Fruit fly (Drosophila melanogaster) whole organism, embryonic: ENCODE measurements around the gene Oatp33Eb.

ENCODE experiments used
- ATbp ChIP-seq: fragments of 200-800 bp; sonication (Bioruptor generic); optimal IDR thresholded peaks from 2 replicates; lab custom pipeline; 2017; ENCODE audit warnings: missing biosample characterization, mild to moderate bottlenecking, missing genetic modification characterization, missing genetic modification reagents
- Aef1 ChIP-seq: fragments of 200-800 bp; sonication (Bioruptor generic); IDR thresholded peaks from 3 replicates; pipeline ENCODE4 v1.3.6; 2022; ENCODE audit warnings: missing biosample characterization, missing genetic modification characterization
- Atf6 ChIP-seq: fragments of 200-800 bp; sonication (Bioruptor generic); IDR thresholded peaks from 2 replicates; pipeline ENCODE4 v1.3.6; 2022; ENCODE audit warnings: missing biosample characterization, missing genetic modification characterization
- CG14014 ChIP-seq: fragments of 200-800 bp; sonication (Bioruptor generic); IDR thresholded peaks from 2 replicates; pipeline ENCODE4 v1.3.6; 2022; ENCODE audit warnings: missing biosample characterization, missing genetic modification characterization
- CG2678 ChIP-seq: fragments of 200-800 bp; sonication (Bioruptor generic); optimal IDR thresholded peaks from 3 replicates; lab custom pipeline; 2019; ENCODE audit warnings: missing biosample characterization, mild to moderate bottlenecking, missing genetic modification characterization, moderate library complexity
- CG2875 ChIP-seq: fragments of 200-800 bp; sonication (Bioruptor generic); optimal IDR thresholded peaks from 2 replicates; lab custom pipeline; 2017; ENCODE audit warnings: missing biosample characterization, mild to moderate bottlenecking, missing genetic modification characterization, missing genetic modification reagents
- CG31365 ChIP-seq: fragments of 200-800 bp; sonication (Bioruptor generic); optimal IDR thresholded peaks from 2 replicates; lab custom pipeline; 2018; ENCODE audit warnings: missing biosample characterization, mild to moderate bottlenecking, missing genetic modification characterization
- CG32767 ChIP-seq: fragments of 200-800 bp; sonication (Bioruptor generic); IDR thresholded peaks from 2 replicates; pipeline ENCODE4 v1.3.6; 2022; ENCODE audit warnings: missing biosample characterization, missing genetic modification characterization
- CG3281 ChIP-seq: fragments of 200-800 bp; sonication (Bioruptor generic); optimal IDR thresholded peaks from 3 replicates; lab custom pipeline; 2017; ENCODE audit warnings: missing biosample characterization, mild to moderate bottlenecking, missing genetic modification characterization
- CG33213 ChIP-seq: fragments of 200-800 bp; sonication (Bioruptor generic); optimal IDR thresholded peaks from 3 replicates; lab custom pipeline; 2016; ENCODE audit warnings: missing biosample characterization, missing genetic modification characterization
- CG4360 ChIP-seq: fragments of 200-800 bp; sonication (Bioruptor generic); IDR thresholded peaks from 2 replicates; pipeline ENCODE4 v1.3.6; 2022; ENCODE audit warnings: missing biosample characterization, missing genetic modification characterization
- CG7987 ChIP-seq: fragments of 200-800 bp; sonication (Bioruptor generic); optimal IDR thresholded peaks from 2 replicates; lab custom pipeline; 2018; ENCODE audit warnings: missing biosample characterization, mild to moderate bottlenecking, missing genetic modification characterization, moderate library complexity
- CG8388 ChIP-seq: fragments of 200-800 bp; sonication (Bioruptor generic); optimal IDR thresholded peaks from 2 replicates; lab custom pipeline; 2019; ENCODE audit warnings: missing biosample characterization, mild to moderate bottlenecking, missing genetic modification characterization, moderate library complexity
- CG9932 ChIP-seq: fragments of 200-800 bp; sonication (Bioruptor generic); IDR thresholded peaks from 2 replicates; pipeline ENCODE4 v1.3.6; 2022; ENCODE audit warnings: missing biosample characterization, missing genetic modification characterization
- Dll ChIP-seq: fragments of 200-800 bp; sonication (Bioruptor generic); IDR thresholded peaks from 4 replicates; pipeline ENCODE4 v1.3.6; 2022; ENCODE audit warnings: missing biosample characterization, missing genetic modification characterization; ENCODE audit not compliant: partially characterized antibody
- Drgx ChIP-seq: fragments of 200-800 bp; sonication (Bioruptor generic); IDR thresholded peaks from 2 replicates; pipeline ENCODE4 v1.3.6; 2022; ENCODE audit warnings: missing biosample characterization, missing genetic modification characterization
- E2f2 ChIP-seq: fragments of 200-800 bp; sonication (Bioruptor generic); IDR thresholded peaks from 2 replicates; pipeline ENCODE4 v1.3.6; 2022; ENCODE audit warnings: missing biosample characterization, missing genetic modification characterization
- Eip74EF ChIP-seq, 2 experiments: fragments of 200-800 bp in 1 of 2; fragments of >200 bp in 1 of 2; sonication (Bioruptor generic) in 1 of 2; optimal IDR thresholded peaks; 2 replicates each; lab custom pipeline; 2017 to 2019; ENCODE audit warnings: missing biosample characterization in 2 of 2, missing genetic modification characterization in 2 of 2, mild to moderate bottlenecking in 1 of 2, moderate library complexity in 1 of 2
- Fer1 ChIP-seq: fragments of 200-800 bp; sonication (Bioruptor generic); optimal IDR thresholded peaks from 2 replicates; lab custom pipeline; 2017; ENCODE audit warnings: missing biosample characterization, mild to moderate bottlenecking, missing genetic modification characterization
- Fer3 ChIP-seq: fragments of 200-800 bp; sonication (Bioruptor generic); optimal IDR thresholded peaks from 2 replicates; lab custom pipeline; 2018; ENCODE audit warnings: missing biosample characterization, mild to moderate bottlenecking, missing genetic modification characterization, moderate library complexity
- Hsf ChIP-seq: fragments of 200-800 bp; sonication (Bioruptor generic); optimal IDR thresholded peaks from 3 replicates; lab custom pipeline; 2016; ENCODE audit warnings: missing biosample characterization, missing genetic modification characterization
- MTF-1 ChIP-seq: fragments of 200-800 bp; sonication (Bioruptor generic); optimal IDR thresholded peaks from 2 replicates; lab custom pipeline; 2018; ENCODE audit warnings: missing biosample characterization, mild to moderate bottlenecking, missing genetic modification characterization, borderline replicate concordance
- Med ChIP-seq: fragments of 200-800 bp; sonication (Bioruptor generic); peaks from one replicate; lab custom pipeline; 2016; ENCODE audit warnings: missing biosample characterization, missing genetic modification characterization, mild to moderate bottlenecking, inconsistent platforms, moderate library complexity
- NC2α ChIP-seq: fragments of 200-800 bp; sonication (Bioruptor generic); optimal IDR thresholded peaks from 2 replicates; lab custom pipeline; 2016; ENCODE audit warnings: missing biosample characterization, missing genetic modification characterization
- Trl ChIP-seq, 3 experiments: fragments of >200 bp in 2 of 3; fragments of 200-800 bp in 1 of 3; sonication (Bioruptor generic) in 1 of 3; optimal IDR thresholded peaks; 2 replicates in 1 of 3; 3 replicates in 2 of 3; lab custom pipeline; 2016 to 2017; ENCODE audit warnings: missing biosample characterization in 1 of 3, missing genetic modification characterization in 1 of 3
- Xbp1 ChIP-seq: fragments of 200-800 bp; sonication (Bioruptor generic); optimal IDR thresholded peaks from 3 replicates; lab custom pipeline; 2016; ENCODE audit warnings: missing biosample characterization, mild to moderate bottlenecking, missing genetic modification characterization
- ap ChIP-seq: fragments of 200-800 bp; sonication (Bioruptor generic); IDR thresholded peaks from 2 replicates; pipeline ENCODE4 v1.3.6; 2022; ENCODE audit warnings: missing biosample characterization, missing genetic modification characterization
- ara ChIP-seq: fragments of 200-800 bp; sonication (Bioruptor generic); IDR thresholded peaks from 2 replicates; pipeline ENCODE4 v1.3.6; 2022; ENCODE audit warnings: missing biosample characterization, missing genetic modification characterization
- chinmo ChIP-seq: fragments of 200-800 bp; sonication (Bioruptor generic); IDR thresholded peaks from 4 replicates; pipeline ENCODE4 v1.3.6; 2022; ENCODE audit warnings: missing biosample characterization, missing genetic modification characterization; ENCODE audit not compliant: partially characterized antibody
- chm ChIP-seq: fragments of 200-800 bp; sonication (Bioruptor generic); IDR thresholded peaks from 2 replicates; pipeline ENCODE4 v1.3.6; 2022; ENCODE audit warnings: missing biosample characterization, missing genetic modification characterization
- dm ChIP-seq: fragments of 200-800 bp; sonication (Bioruptor generic); optimal IDR thresholded peaks from 3 replicates; lab custom pipeline; 2016; ENCODE audit warnings: missing biosample characterization, missing genetic modification characterization
- ewg ChIP-seq: fragments of 200-800 bp; sonication (Bioruptor generic); optimal IDR thresholded peaks from 3 replicates; lab custom pipeline; 2017; ENCODE audit warnings: mild to moderate bottlenecking, missing biosample characterization, missing genetic modification reagents, missing genetic modification characterization
- fu2 ChIP-seq: fragments of 200-800 bp; sonication (Bioruptor generic); optimal IDR thresholded peaks from 2 replicates; lab custom pipeline; 2016; ENCODE audit warnings: missing biosample characterization, missing genetic modification characterization
- grn ChIP-seq: fragments of 200-800 bp; sonication (Bioruptor generic); optimal IDR thresholded peaks from 3 replicates; lab custom pipeline; 2017; ENCODE audit warnings: missing biosample characterization, missing genetic modification characterization
- kay ChIP-seq: fragments of 200-800 bp; sonication (Bioruptor generic); optimal IDR thresholded peaks from 2 replicates; lab custom pipeline; 2016; ENCODE audit warnings: missing biosample characterization, missing genetic modification characterization
- lab ChIP-seq: fragments of 200-800 bp; sonication (Bioruptor generic); optimal IDR thresholded peaks from 3 replicates; lab custom pipeline; 2017; ENCODE audit warnings: missing biosample characterization, missing genetic modification characterization, mild to moderate bottlenecking, moderate library complexity, missing genetic modification reagents
- lilli ChIP-seq: fragments of 200-800 bp; sonication (Bioruptor generic); optimal IDR thresholded peaks from 3 replicates; lab custom pipeline; 2016; ENCODE audit warnings: missing biosample characterization, missing genetic modification characterization
- mirr ChIP-seq: fragments of 200-800 bp; sonication (Bioruptor generic); optimal IDR thresholded peaks from 3 replicates; lab custom pipeline; 2018; ENCODE audit warnings: missing biosample characterization, mild to moderate bottlenecking, missing genetic modification characterization
- nom ChIP-seq: fragments of 200-800 bp; sonication (Bioruptor generic); optimal IDR thresholded peaks from 2 replicates; lab custom pipeline; 2017; ENCODE audit warnings: missing biosample characterization, missing genetic modification characterization, mild to moderate bottlenecking, moderate library complexity, missing genetic modification reagents
- sd ChIP-seq: fragments of 200-800 bp; sonication (Bioruptor generic); optimal IDR thresholded peaks from 3 replicates; lab custom pipeline; 2018; ENCODE audit warnings: missing biosample characterization, mild to moderate bottlenecking, missing genetic modification characterization, moderate library complexity
- sens ChIP-seq: fragments of 200-800 bp; sonication (Bioruptor generic); peaks from one replicate; lab custom pipeline; 2016; ENCODE audit warnings: missing biosample characterization, missing genetic modification characterization
- seq ChIP-seq: fragments of 200-800 bp; sonication (Bioruptor generic); IDR thresholded peaks from 2 replicates; pipeline ENCODE4 v1.3.6; 2022; ENCODE audit warnings: missing biosample characterization, missing genetic modification characterization
- sob ChIP-seq: fragments of 200-800 bp; sonication (Bioruptor generic); IDR thresholded peaks from 2 replicates; pipeline ENCODE4 v1.3.6; 2022; ENCODE audit warnings: missing biosample characterization, missing genetic modification characterization
- sr ChIP-seq: fragments of 200-800 bp; sonication (Bioruptor generic); IDR thresholded peaks from 3 replicates; pipeline ENCODE4 v1.3.6; 2022; ENCODE audit warnings: missing biosample characterization, missing genetic modification characterization

The Oatp33Eb gene

DNA sequence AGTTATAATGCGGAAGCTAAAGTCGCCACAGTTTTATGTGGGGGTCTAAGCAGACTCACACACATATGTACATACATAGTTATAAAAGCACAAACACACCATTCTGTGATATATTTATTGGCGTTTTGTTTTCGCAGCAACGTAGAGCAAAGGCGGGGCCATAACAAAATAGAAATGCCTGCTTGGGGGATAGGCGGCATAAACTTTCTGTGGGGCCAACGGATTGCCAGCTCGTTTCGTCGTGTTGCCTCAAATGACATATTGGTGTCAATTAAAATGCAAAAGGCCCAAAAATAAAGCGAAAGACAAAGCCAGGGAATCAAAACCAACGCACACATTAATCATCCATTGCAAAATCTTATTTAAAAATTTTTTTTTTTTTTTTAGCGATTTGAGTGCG lies 20.5 kb downstream of the Oatp33Eb start (continued):
- TF ChIP-seq fu2 (no peak), Aef1 (GFP tag; lab: Robert Waterston, UW) (no peak), CG3281 (peak; percentile 12), CG14014 (0 out of 2 replicates have a peak, but pooled peaks have one; percentile 4), CG4360 (GFP tag; lab: Robert Waterston, UW) (no peak), Dll (no peak), ara (GFP tag; lab: Robert Waterston, UW) (no peak), lab (GFP tag; lab: Kevin White, UChicago) (peak; percentile 43), CG2678 (peak; percentile 25), sens (peak; percentile 68), sd (tag; lab: Kevin White, UChicago) (peak; percentile 64), Fer1 (GFP tag; lab: Kevin White, UChicago) (peak; percentile 10), Eip74EF (GFP tag; optimal IDR thresholded peaks at IDR 0.05; lab: Kevin White, UChicago) (peak in 1 of 2 experiments; percentile 38), Atf6 (GFP tag; lab: Robert Waterston, UW) (0 out of 2 replicates have a peak, but pooled peaks have one; percentile 8), lilli (GFP tag; lab: Kevin White, UChicago) (no peak), CG2875 (GFP tag; lab: Kevin White, UChicago) (no peak), Drgx (GFP tag; lab: Robert Waterston, UW) (no peak)

DNA sequence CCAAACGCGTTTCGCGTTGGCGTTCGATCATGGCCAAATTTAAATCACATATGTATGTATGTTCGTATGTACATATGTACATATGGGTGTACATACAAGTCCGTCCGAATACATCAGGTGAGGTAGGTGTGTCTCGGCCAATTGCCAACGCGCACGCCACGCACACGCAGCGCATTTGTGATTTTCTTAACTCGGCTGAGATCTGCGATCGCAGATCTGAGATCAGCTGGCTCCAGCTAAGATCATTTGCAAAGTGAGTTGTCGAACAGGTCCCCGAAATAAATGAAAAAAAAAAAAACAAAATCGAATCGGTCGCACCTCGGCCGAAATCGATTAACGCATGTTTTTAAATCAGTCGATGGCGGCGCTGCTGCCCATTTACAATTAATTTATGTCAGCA lies 21.0 kb downstream of the Oatp33Eb start:
- TF ChIP-seq chinmo, result peak; percentile 75; the same call in 2 of the 4 replicates
- 0 out of 2 replicates have a peak, but pooled peaks have one; percentile 1 for TF ChIP-seq CG9932
- TF ChIP-seq grn, result peak; percentile 56
- no peak for TF ChIP-seq CG33213 (GFP tag; lab: Kevin White, UChicago)
- 0 out of 2 replicates have a peak, but pooled peaks have one; percentile 30 for TF ChIP-seq seq (GFP tag; lab: Robert Waterston, UW)
- TF ChIP-seq CG7987 (GFP tag; lab: Kevin White, UChicago), result peak; percentile 40
- TF ChIP-seq CG32767 (GFP tag; lab: Robert Waterston, UW), result 0 out of 2 replicates have a peak, but pooled peaks have one; percentile 11
- TF ChIP-seq sr, result peak; percentile 55; the same call in 2 of the 3 replicates
- TF ChIP-seq dm (GFP tag; lab: Kevin White, UChicago), result no peak
- no peak for TF ChIP-seq ewg (GFP tag; lab: Kevin White, UChicago)
- TF ChIP-seq Trl (optimal IDR thresholded peaks at IDR 0.05; lab: Kevin White, UChicago), result no peak
- TF ChIP-seq Trl (GFP tag; optimal IDR thresholded peaks at IDR 0.05; lab: Kevin White, UChicago), result no peak
- TF ChIP-seq CG31365 (tag; lab: Kevin White, UChicago), result no peak
- no peak for TF ChIP-seq kay (GFP tag; lab: Kevin White, UChicago)
- TF ChIP-seq NC2α (GFP tag; lab: Kevin White, UChicago), result no peak
- no peak for TF ChIP-seq ap (GFP tag; lab: Robert Waterston, UW)
- no peak for TF ChIP-seq ATbp (GFP tag; lab: Kevin White, UChicago)
- TF ChIP-seq MTF-1 (GFP tag; lab: Kevin White, UChicago), result no peak
- TF ChIP-seq CG4360 (GFP tag; lab: Robert Waterston, UW), result no peak
- TF ChIP-seq mirr, result peak; percentile 4
- TF ChIP-seq chm, result peak; percentile 20; the same call in 1 of the 2 replicates
- TF ChIP-seq Med (GFP tag; lab: Kevin White, UChicago), result peak; percentile 8
- no peak for TF ChIP-seq E2f2 (GFP tag; lab: Robert Waterston, UW)
- TF ChIP-seq Xbp1, result no peak
- no peak for TF ChIP-seq nom (GFP tag; lab: Kevin White, UChicago)
- no peak for TF ChIP-seq Fer3 (tag; lab: Kevin White, UChicago)
- no peak for TF ChIP-seq Hsf
- TF ChIP-seq CG8388, result no peak
- TF ChIP-seq sob (GFP tag; lab: Robert Waterston, UW), result peak; percentile 19; the same call in 1 of the 2 replicates
